Worm (Caenorhabditis elegans): ENCODE results near the gene lgc-40.
A peak's percentile ranks its signal among the peaks of the same experiment; 100 is the strongest.

lgc-40 gene

DNA sequence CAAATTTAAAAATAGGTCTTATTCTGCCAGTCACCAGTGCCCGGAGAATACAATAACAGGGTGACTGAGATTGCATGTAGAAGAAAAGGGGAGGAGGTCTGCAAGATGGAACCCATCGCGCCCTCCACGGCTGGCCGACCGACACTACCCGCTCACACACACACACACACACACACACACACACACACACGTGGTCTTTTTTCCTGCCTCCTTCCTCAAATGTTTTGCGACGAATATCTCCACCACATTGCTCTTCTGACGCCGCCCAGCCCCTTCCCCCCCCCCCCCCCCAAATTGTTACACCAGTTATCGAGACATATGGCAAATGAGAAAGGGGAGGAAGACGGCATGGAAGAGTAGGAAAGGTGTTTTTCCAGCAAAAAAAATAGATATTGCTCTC, 38.1 kb upstream of the lgc-40 start:
- TF ChIP-seq daf-12 (tag; optimal IDR thresholded peaks at IDR 0.05): no peak
- TF ChIP-seq nfya-1 (tag; optimal IDR thresholded peaks at IDR 0.05; ENCODE audit: insufficient read depth): peak; percentile 29
- peak; percentile 71 for TF ChIP-seq lin-39 (tag; optimal IDR thresholded peaks at IDR 0.05)

DNA sequence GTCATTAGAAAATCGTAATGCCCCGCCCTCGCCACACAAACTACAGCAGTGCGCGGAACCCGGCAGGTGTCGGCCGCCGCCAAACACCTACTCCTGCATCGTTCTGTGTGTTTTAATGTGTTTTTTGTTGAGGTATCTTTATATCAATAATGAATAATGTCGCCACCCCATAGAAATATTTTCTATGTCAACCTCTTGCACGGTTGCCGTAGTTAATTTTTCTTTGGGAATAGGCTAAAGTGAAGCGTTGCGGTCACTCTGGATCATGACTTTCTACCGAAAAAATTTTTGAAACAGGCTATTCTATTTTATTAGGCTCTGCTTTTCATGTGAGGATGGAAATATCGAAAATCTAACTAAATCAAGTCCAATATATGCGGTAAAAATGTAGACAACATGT, 31.0 kb upstream of the lgc-40 start:
- TF ChIP-seq lin-39 (tag; optimal IDR thresholded peaks at IDR 0.05) (no peak), nhr-25 (tag; optimal IDR thresholded peaks at IDR 0.05) (peak; percentile 6), egl-27 (tag; optimal IDR thresholded peaks at IDR 0.05) (no peak), mdl-1 (tag; optimal IDR thresholded peaks at IDR 0.05) (no peak), pha-4 (tag; optimal IDR thresholded peaks at IDR 0.05) (peak; percentile 17), nhr-43 (tag; optimal IDR thresholded peaks at IDR 0.05; ENCODE audit: poor library complexity, severe bottlenecking) (no peak), ama-1 (optimal IDR thresholded peaks at IDR 0.05) (peak; percentile 90), elt-2 (tag; optimal IDR thresholded peaks at IDR 0.05) (peak; percentile 14), snpc-4 (tag; optimal IDR thresholded peaks at IDR 0.05) (peak; percentile 98), nhr-77 (tag; optimal IDR thresholded peaks at IDR 0.05) (no peak), eor-1 (tag; optimal IDR thresholded peaks at IDR 0.05) (no peak), lsy-12 (tag; optimal IDR thresholded peaks at IDR 0.05) (peak; percentile 7), nfya-1 (tag; optimal IDR thresholded peaks at IDR 0.05; ENCODE audit: insufficient read depth) (peak; percentile 26), hmg-11 (tag; optimal IDR thresholded peaks at IDR 0.05) (peak; percentile 9), nhr-23 (tag; optimal IDR thresholded peaks at IDR 0.05) (peak; percentile 13), skn-1 (tag; optimal IDR thresholded peaks at IDR 0.05) (no peak), nhr-11 (tag; optimal IDR thresholded peaks at IDR 0.05) (no peak), ZK546.5 (tag; optimal IDR thresholded peaks at IDR 0.05) (no peak), R02D3.7 (tag; optimal IDR thresholded peaks at IDR 0.05) (no peak), elt-3 (tag; optimal IDR thresholded peaks at IDR 0.05) (peak in 2 of 3 experiments; percentile 28 to 52), tbx-2 (tag; optimal IDR thresholded peaks at IDR 0.05) (no peak), pqm-1 (tag; optimal IDR thresholded peaks at IDR 0.05) (peak; percentile 30), fos-1 (tag; optimal IDR thresholded peaks at IDR 0.05) (no peak), nhr-237 (tag; optimal IDR thresholded peaks at IDR 0.05) (no peak)

DNA sequence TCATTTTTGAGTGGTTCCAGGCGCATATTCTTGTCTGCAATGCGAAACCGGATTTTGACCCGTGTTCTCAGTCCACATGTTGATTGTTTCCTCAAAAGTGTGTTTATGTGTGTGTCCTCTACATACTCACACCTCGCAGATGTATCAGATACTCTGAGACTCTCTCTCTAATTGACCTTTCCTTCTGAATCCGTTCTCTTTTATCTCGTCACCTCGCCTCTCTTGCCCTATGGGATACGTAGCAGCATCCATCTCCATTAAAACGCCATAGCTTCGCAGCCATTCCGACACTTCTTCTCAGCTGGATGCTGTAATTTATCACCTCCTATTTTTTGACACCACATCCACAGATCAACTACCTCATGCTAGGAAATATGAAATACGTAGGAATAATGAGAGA, 29.4 kb upstream of the lgc-40 start:
- TF ChIP-seq egl-5 (tag; optimal IDR thresholded peaks at IDR 0.05): no peak
- no peak for TF ChIP-seq nhr-23 (tag; optimal IDR thresholded peaks at IDR 0.05)
- no peak for TF ChIP-seq hmg-11 (tag; optimal IDR thresholded peaks at IDR 0.05)
- no peak for TF ChIP-seq nhr-67 (tag; optimal IDR thresholded peaks at IDR 0.05)
- no peak for TF ChIP-seq unc-39 (tag; optimal IDR thresholded peaks at IDR 0.05)
- peak; percentile 23 for TF ChIP-seq nhr-25 (tag; optimal IDR thresholded peaks at IDR 0.05)

DNA sequence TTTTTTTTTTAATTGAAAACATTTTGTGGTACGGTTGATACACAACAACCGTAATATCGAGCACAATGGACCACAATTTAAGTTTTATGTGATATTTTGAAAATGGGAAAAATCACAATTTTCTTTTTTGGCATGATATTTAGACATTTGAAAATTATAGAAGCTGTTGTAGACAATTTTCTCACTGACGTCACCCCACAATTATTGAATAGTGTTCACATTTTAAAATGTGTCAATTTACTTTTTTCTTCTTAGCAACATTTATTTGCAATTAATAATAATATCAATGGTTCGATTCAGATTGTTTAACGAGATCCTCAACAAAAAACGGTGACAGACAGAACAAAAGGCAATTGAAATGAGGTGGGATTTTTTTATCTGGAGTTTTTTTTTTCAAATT, 24.5 kb upstream of the lgc-40 start, which contains the start of gene T01B6.1:
Gene T01B6.1, plus strand, starts transcription at position 301 of the 400 bp plus-strand sequence.
- TF ChIP-seq nhr-43 (tag; optimal IDR thresholded peaks at IDR 0.05; ENCODE audit: poor library complexity, severe bottlenecking) (no peak), ZK546.5 (tag; optimal IDR thresholded peaks at IDR 0.05) (no peak), jun-1 (tag; optimal IDR thresholded peaks at IDR 0.05) (no peak)

DNA sequence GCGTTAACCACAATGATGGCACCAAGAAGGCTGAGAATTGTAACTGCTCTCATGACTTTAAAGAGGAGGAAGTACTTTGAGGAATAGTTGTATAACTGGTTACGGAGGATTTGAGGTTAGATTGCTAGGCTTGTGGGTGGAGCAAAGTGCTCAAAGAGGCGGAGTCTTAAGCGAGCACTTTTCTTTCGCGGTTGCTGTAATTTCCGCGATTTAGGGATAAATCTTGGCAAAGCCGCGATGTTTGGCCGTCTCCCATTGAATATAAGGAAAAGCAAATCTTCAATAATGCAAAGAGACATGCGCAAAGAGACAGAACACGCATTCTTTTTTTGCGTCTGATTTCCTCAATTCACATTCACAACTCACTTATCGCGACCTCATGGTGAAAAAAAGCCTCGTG, 21.7 kb upstream of the lgc-40 start, which contains the start of gene nlp-45:
Gene nlp-45, minus strand, starts transcription at position 101 of the 400 bp plus-strand sequence.
- TF ChIP-seq jun-1 (tag; optimal IDR thresholded peaks at IDR 0.05) (no peak), nhr-67 (tag; optimal IDR thresholded peaks at IDR 0.05) (no peak)

DNA sequence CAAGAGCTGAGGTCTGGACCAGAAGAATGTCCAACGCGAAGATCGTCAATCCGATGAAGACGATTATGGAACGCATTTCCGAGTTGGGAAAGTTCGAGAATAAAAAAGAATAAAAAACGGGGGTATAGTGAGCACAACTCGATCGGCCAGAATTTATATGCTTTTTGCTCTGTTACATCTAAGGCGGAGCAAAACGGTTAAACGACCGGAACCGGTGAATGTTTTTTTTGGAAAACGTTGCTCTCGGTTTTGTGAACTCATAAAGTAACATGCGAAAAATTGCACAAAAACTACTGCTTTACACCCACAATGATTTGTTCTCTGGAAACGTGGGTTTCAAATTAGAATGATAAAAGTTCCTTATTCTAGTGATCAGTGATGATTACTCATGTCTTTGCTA, 17.9 kb upstream of the lgc-40 start, which contains the start of gene nlp-22:
Gene nlp-22, minus strand, starts transcription at position 101 of the 400 bp plus-strand sequence.
- no peak for TF ChIP-seq unc-39 (tag; optimal IDR thresholded peaks at IDR 0.05)

DNA sequence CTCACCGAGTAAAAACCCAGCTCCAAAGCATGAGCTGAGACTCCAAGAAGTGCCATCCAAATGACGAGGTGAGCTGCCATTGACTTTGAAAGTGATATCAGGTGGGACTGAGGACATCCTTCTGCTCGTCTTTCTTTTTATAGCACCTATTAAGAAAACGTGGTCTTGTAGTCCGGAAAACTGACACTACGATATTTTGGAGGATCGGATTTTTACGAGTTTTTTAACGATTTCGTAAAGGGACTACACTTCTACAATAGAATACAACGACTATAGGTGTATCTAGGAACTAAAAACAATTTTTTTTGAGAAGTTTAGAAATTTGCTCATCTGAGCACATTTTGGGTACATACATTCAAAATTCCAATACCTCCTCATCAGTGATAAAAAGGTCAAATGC, 17.0 kb upstream of the lgc-40 start, which contains the start of gene nlp-23:
Gene nlp-23, minus strand, starts transcription at position 101 of the 400 bp plus-strand sequence.
- TF ChIP-seq tbx-2 (tag; optimal IDR thresholded peaks at IDR 0.05) (no peak), mdl-1 (tag; optimal IDR thresholded peaks at IDR 0.05) (no peak), nhr-67 (tag; optimal IDR thresholded peaks at IDR 0.05) (no peak), nhr-77 (tag; optimal IDR thresholded peaks at IDR 0.05) (no peak), ceh-9 (tag; optimal IDR thresholded peaks at IDR 0.05) (no peak), lin-15B (tag; optimal IDR thresholded peaks at IDR 0.05) (no peak), sea-2 (GFP tag; optimal IDR thresholded peaks at IDR 0.05) (no peak)

Measured in whole organism, L3 larva.